Worm (Caenorhabditis elegans) whole organism, L3 larva: ENCODE data around the gene atrn-1.

Source experiments
- aly-2 ChIP-seq: fragments of 150-350 bp; optimal IDR thresholded peaks from 2 replicates; lab custom pipeline; 2014; ENCODE audit warnings: missing biosample characterization, missing genetic modification characterization
- ama-1 ChIP-seq: fragments of 150-350 bp; optimal IDR thresholded peaks from 2 replicates; lab custom pipeline; 2018
- ceh-16 ChIP-seq: sonication (generic microtip); optimal IDR thresholded peaks from 2 replicates; lab custom pipeline; 2017; ENCODE audit warnings: missing biosample characterization, missing genetic modification characterization
- ceh-28 ChIP-seq: fragments of 150-350 bp; optimal IDR thresholded peaks from 2 replicates; lab custom pipeline; 2014; ENCODE audit warnings: missing biosample characterization, missing genetic modification reagents, missing genetic modification characterization
- ceh-9 ChIP-seq: sonication (generic microtip); optimal IDR thresholded peaks from 2 replicates; lab custom pipeline; 2018; ENCODE audit warnings: missing biosample characterization, missing genetic modification characterization
- daf-12 ChIP-seq: fragments of 150-350 bp; optimal IDR thresholded peaks from 2 replicates; lab custom pipeline; 2014; ENCODE audit warnings: missing biosample characterization, missing genetic modification reagents, missing genetic modification characterization
- egl-27 ChIP-seq: sonication (generic microtip); optimal IDR thresholded peaks from 4 replicates; lab custom pipeline; 2017; ENCODE audit warnings: missing biosample characterization, missing genetic modification reagents, missing genetic modification characterization
- egl-5 ChIP-seq: fragments of 150-350 bp; optimal IDR thresholded peaks from 2 replicates; lab custom pipeline; 2017; ENCODE audit warnings: missing biosample characterization, missing genetic modification reagents, missing genetic modification characterization, inconsistent platforms
- elt-2 ChIP-seq: sonication (generic microtip); optimal IDR thresholded peaks from 2 replicates; lab custom pipeline; 2016; ENCODE audit warnings: missing genetic modification reagents, mild to moderate bottlenecking, missing genetic modification characterization, missing compliant biosample characterization
- elt-3 ChIP-seq, 3 experiments: fragments of 150-350 bp in 1 of 3; sonication (generic microtip) in 2 of 3; optimal IDR thresholded peaks; 2 replicates in 2 of 3; 4 replicates in 1 of 3; lab custom pipeline; 2014 to 2017; ENCODE audit warnings: missing biosample characterization in 3 of 3, missing genetic modification characterization in 3 of 3
- jun-1 ChIP-seq: fragments of 150-350 bp; optimal IDR thresholded peaks from 2 replicates; lab custom pipeline; 2014; ENCODE audit warnings: missing biosample characterization, missing genetic modification reagents, missing genetic modification characterization
- lin-15B ChIP-seq: fragments of 150-350 bp; optimal IDR thresholded peaks from 2 replicates; lab custom pipeline; 2014; ENCODE audit warnings: missing biosample characterization, missing genetic modification characterization
- lin-39 ChIP-seq: fragments of 150-350 bp; optimal IDR thresholded peaks from 2 replicates; lab custom pipeline; 2018; ENCODE audit warnings: missing biosample characterization, missing genetic modification reagents, missing genetic modification characterization
- lsy-12 ChIP-seq: sonication (generic microtip); optimal IDR thresholded peaks from 2 replicates; lab custom pipeline; 2016; ENCODE audit warnings: mild to moderate bottlenecking, missing genetic modification characterization, missing compliant biosample characterization
- mdl-1 ChIP-seq: fragments of 150-350 bp; optimal IDR thresholded peaks from 2 replicates; lab custom pipeline; 2014; ENCODE audit warnings: missing biosample characterization, missing genetic modification characterization
- nhr-12 ChIP-seq: fragments of 150-350 bp; optimal IDR thresholded peaks from 2 replicates; lab custom pipeline; 2014; ENCODE audit warnings: missing biosample characterization, missing genetic modification characterization
- nhr-23 ChIP-seq: fragments of 150-350 bp; optimal IDR thresholded peaks from 2 replicates; lab custom pipeline; 2014; ENCODE audit warnings: missing biosample characterization, missing genetic modification reagents, missing genetic modification characterization
- nhr-237 ChIP-seq: fragments of 150-350 bp; optimal IDR thresholded peaks from 2 replicates; lab custom pipeline; 2014; ENCODE audit warnings: missing biosample characterization, missing genetic modification characterization
- nhr-25 ChIP-seq: sonication (generic microtip); optimal IDR thresholded peaks from 2 replicates; lab custom pipeline; 2017; ENCODE audit warnings: missing biosample characterization, missing genetic modification characterization
- nhr-28 ChIP-seq: fragments of 150-350 bp; optimal IDR thresholded peaks from 2 replicates; lab custom pipeline; 2014; ENCODE audit warnings: missing biosample characterization, missing genetic modification characterization
- nhr-43 ChIP-seq: sonication (generic microtip); optimal IDR thresholded peaks from 2 replicates; lab custom pipeline; 2016; ENCODE audit warnings: mild to moderate bottlenecking, missing genetic modification characterization, missing compliant biosample characterization; ENCODE audit not compliant: poor library complexity, severe bottlenecking
- nhr-67 ChIP-seq: fragments of 150-350 bp; optimal IDR thresholded peaks from 2 replicates; lab custom pipeline; 2014; ENCODE audit warnings: missing biosample characterization, missing genetic modification characterization
- nhr-76 ChIP-seq: fragments of 150-350 bp; sonication (generic microtip); optimal IDR thresholded peaks from 5 replicates; lab custom pipeline; 2014; ENCODE audit warnings: missing biosample characterization, missing genetic modification characterization
- pha-4 ChIP-seq: fragments of 150-350 bp; optimal IDR thresholded peaks from 2 replicates; lab custom pipeline; 2014; ENCODE audit warnings: missing biosample characterization, missing genetic modification reagents, missing genetic modification characterization
- pqm-1 ChIP-seq: fragments of 150-350 bp; optimal IDR thresholded peaks from 2 replicates; lab custom pipeline; 2017; ENCODE audit warnings: missing biosample characterization, missing genetic modification characterization, inconsistent platforms
- skn-1 ChIP-seq: fragments of 150-350 bp; optimal IDR thresholded peaks from 2 replicates; lab custom pipeline; 2014; ENCODE audit warnings: missing biosample characterization, missing genetic modification characterization
- snpc-4 ChIP-seq: fragments of 150-350 bp; optimal IDR thresholded peaks from 2 replicates; lab custom pipeline; 2014; ENCODE audit warnings: missing biosample characterization, missing genetic modification characterization
- tbx-2 ChIP-seq: sonication (generic microtip); optimal IDR thresholded peaks from 2 replicates; lab custom pipeline; 2016; ENCODE audit warnings: mild to moderate bottlenecking, missing genetic modification characterization, missing compliant biosample characterization
- unc-39 ChIP-seq: sonication (generic microtip); optimal IDR thresholded peaks from 4 replicates; lab custom pipeline; 2017; ENCODE audit warnings: missing biosample characterization, missing genetic modification characterization
- unc-62 ChIP-seq: fragments of 150-350 bp; sonication (generic microtip); optimal IDR thresholded peaks from 4 replicates; lab custom pipeline; 2014; ENCODE audit warnings: missing biosample characterization, missing genetic modification reagents, missing genetic modification characterization
- zag-1 ChIP-seq: fragments of 150-350 bp; optimal IDR thresholded peaks from 2 replicates; lab custom pipeline; 2014; ENCODE audit warnings: missing biosample characterization, missing genetic modification characterization
- ztf-11 ChIP-seq: fragments of 150-350 bp; optimal IDR thresholded peaks from 2 replicates; lab custom pipeline; 2014; ENCODE audit warnings: missing biosample characterization, missing genetic modification characterization

Gene atrn-1

ce11 chrX:14661918-14662317, 49.5 kb upstream of the atrn-1 start:
- no peak for TF ChIP-seq ceh-9 (tag; lab: Kevin White, UChicago)
- TF ChIP-seq nhr-25: no peak
- TF ChIP-seq tbx-2: no peak
- no peak for TF ChIP-seq nhr-237
- no peak for TF ChIP-seq daf-12 (tag; lab: Kevin White, UChicago)
- no peak for TF ChIP-seq aly-2 (tag; lab: Kevin White, UChicago)
- TF ChIP-seq skn-1 (tag; lab: Kevin White, UChicago): no peak
- TF ChIP-seq egl-27 (tag; lab: Kevin White, UChicago): no peak
- TF ChIP-seq egl-5: no peak
- TF ChIP-seq jun-1 (tag; lab: Kevin White, UChicago): no peak
- no peak for TF ChIP-seq nhr-12
- TF ChIP-seq mdl-1: no peak
- TF ChIP-seq lin-39 (tag; lab: Kevin White, UChicago): no peak
- no peak for TF ChIP-seq nhr-43 (tag; lab: Kevin White, UChicago)
- no peak for TF ChIP-seq nhr-28 (tag; lab: Kevin White, UChicago)
- TF ChIP-seq snpc-4: no peak
- TF ChIP-seq nhr-67 (tag; lab: Kevin White, UChicago): no peak
- TF ChIP-seq ama-1 (lab: Kevin White, UChicago): no peak
- no peak for TF ChIP-seq zag-1 (tag; lab: Kevin White, UChicago)
- TF ChIP-seq ceh-28 (tag; lab: Kevin White, UChicago): no peak

- TF ChIP-seq elt-3 (tag; optimal IDR thresholded peaks at IDR 0.05; lab: Kevin White, UChicago) (no peak), nhr-12 (no peak)
Measured at ce11 chrX:14662460-14662859, 48.9 kb upstream of the atrn-1 start.

ce11 chrX:14664028-14664427, 47.4 kb upstream of the atrn-1 start, which contains the start of gene C26G2.2:
C26G2.2 (plus strand) TSS chrX:14664328.
- TF ChIP-seq nhr-67 (tag; lab: Kevin White, UChicago) (no peak), nhr-23 (no peak), lsy-12 (no peak), zag-1 (tag; lab: Kevin White, UChicago) (no peak), lin-15B (tag; lab: Kevin White, UChicago) (no peak), daf-12 (tag; lab: Kevin White, UChicago) (no peak), ztf-11 (no peak), ceh-28 (tag; lab: Kevin White, UChicago) (no peak), ceh-16 (tag; lab: Kevin White, UChicago) (no peak), unc-62 (GFP tag; lab: Kevin White, UChicago) (no peak), ama-1 (lab: Kevin White, UChicago) (no peak), nhr-12 (no peak), jun-1 (tag; lab: Kevin White, UChicago) (no peak), egl-5 (no peak), nhr-76 (tag; lab: Kevin White, UChicago) (no peak), pqm-1 (no peak)

ce11 chrX:14671300-14671699, 40.1 kb upstream of the atrn-1 start:
- no peak for TF ChIP-seq ceh-28 (tag; lab: Kevin White, UChicago)

ce11 chrX:14674028-14674427, 37.4 kb upstream of the atrn-1 start, which contains the start of gene slt-1:
slt-1 (plus strand) TSS chrX:14674328.
- TF ChIP-seq ceh-16 (tag; lab: Kevin White, UChicago) (no peak), pha-4 (tag; lab: Kevin White, UChicago) (no peak), unc-39 (no peak), nhr-25 (no peak), egl-5 (peak; percentile 72), mdl-1 (no peak), zag-1 (tag; lab: Kevin White, UChicago) (no peak), tbx-2 (no peak)

- TF ChIP-seq elt-2 (tag; lab: Kevin White, UChicago) (peak; percentile 17), ceh-9 (tag; lab: Kevin White, UChicago) (no peak), nhr-25 (peak; percentile 19)
Measured at ce11 chrX:14678983-14679382, 32.4 kb upstream of the atrn-1 start.
